Worm (Caenorhabditis elegans): Measurements from ENCODE around the gene rev-1.

- TF ChIP-seq unc-62 (GFP tag; optimal IDR thresholded peaks at IDR 0.05): no peak
- TF ChIP-seq unc-39 (tag; optimal IDR thresholded peaks at IDR 0.05): no peak
- TF ChIP-seq ama-1 (optimal IDR thresholded peaks at IDR 0.05): no peak
- no peak for TF ChIP-seq snpc-4 (tag; optimal IDR thresholded peaks at IDR 0.05)
- no peak for TF ChIP-seq R02D3.7 (tag; optimal IDR thresholded peaks at IDR 0.05)
These were observed 21.1 kb upstream of the rev-1 start, which contains the start of the genes vha-4 and T01H3.5 for ce11 chrII:7879266-7879718.

Data from whole organism, L2 larva.